Worm (Caenorhabditis elegans): ENCODE results near the gene F15B9.10.

- TF ChIP-seq ztf-23 (GFP tag; IDR thresholded peaks at IDR 0.05) (no peak), ztf-29 (GFP tag; IDR thresholded peaks at IDR 0.05) (no peak), tab-1 (GFP tag; IDR thresholded peaks at IDR 0.05) (no peak), klf-2 (GFP tag; conservative IDR thresholded peaks at IDR 0.05) (no peak), med-1 (GFP tag; optimal IDR thresholded peaks at IDR 0.05; ENCODE audit: insufficient read depth) (no peak), ref-1 (GFP tag; conservative IDR thresholded peaks at IDR 0.05) (no peak), flt-1 (GFP tag; IDR thresholded peaks at IDR 0.05) (no peak), T22C8.4 (GFP tag; IDR thresholded peaks at IDR 0.05) (no peak)
Measured at ce11 chrV:12995269-12995668, 13.5 kb downstream of the F15B9.10 start, which contains the start of gene far-5.
